2 fruit fly cellular contexts compared by ENCODE assay signal in genomic region chr3R:19091749-19092264, dm6.
A peak's percentile ranks its signal among the peaks of the same experiment; 100 is the strongest.
TF ChIP-seq lines count a peak whose summit lies in the region.

No protein-coding gene starts in this region.

- TF ChIP-seq CTCF in whole organism, embryonic (GFP tag; optimal IDR thresholded peaks at IDR 0.05; lab: Kevin White, UChicago): no peak

TF ChIP-seq in whole organism, adult, 20 proteins besides CTCF, POLR2A, EP300 and RAD21:
- no peak for TF ChIP-seq CG1620 (GFP tag; optimal IDR thresholded peaks at IDR 0.05; lab: Kevin White, UChicago)
- TF ChIP-seq CG33017 (tag; optimal IDR thresholded peaks at IDR 0.05; lab: Kevin White, UChicago): no peak
- TF ChIP-seq Clk (GFP tag; optimal IDR thresholded peaks at IDR 0.05; lab: Kevin White, UChicago): no peak
- no peak for TF ChIP-seq cnc (optimal IDR thresholded peaks at IDR 0.05; lab: Kevin White, UChicago)
- TF ChIP-seq Mnt (GFP tag; optimal IDR thresholded peaks at IDR 0.05; lab: Kevin White, UChicago): no peak
- no peak for TF ChIP-seq bab1 (GFP tag; optimal IDR thresholded peaks at IDR 0.05; lab: Kevin White, UChicago)
- peak; percentile 34 for TF ChIP-seq CG11617 (GFP tag; optimal IDR thresholded peaks at IDR 0.05; lab: Kevin White, UChicago)
- TF ChIP-seq ovo (GFP tag; optimal IDR thresholded peaks at IDR 0.05; lab: Kevin White, UChicago): no peak

TF ChIP-seq in whole organism, embryonic, 481 proteins besides CTCF, POLR2A, EP300 and RAD21:
- no peak for TF ChIP-seq CG8944 (GFP tag; optimal IDR thresholded peaks at IDR 0.05; lab: Kevin White, UChicago)
- peak; percentile 38 for TF ChIP-seq abd-A (tag; optimal IDR thresholded peaks at IDR 0.05; lab: Kevin White, UChicago)
- no peak for TF ChIP-seq CG17385 (GFP tag; optimal IDR thresholded peaks at IDR 0.05; lab: Kevin White, UChicago)
- TF ChIP-seq trh (GFP tag; optimal IDR thresholded peaks at IDR 0.05; lab: Kevin White, UChicago): no peak
- TF ChIP-seq cg (GFP tag; optimal IDR thresholded peaks at IDR 0.05; lab: Kevin White, UChicago): peak; percentile 42
- TF ChIP-seq CG8765 (GFP tag; IDR thresholded peaks at IDR 0.05; lab: Robert Waterston, UW): no peak
- no peak for TF ChIP-seq CG3995 (GFP tag; optimal IDR thresholded peaks at IDR 0.05; lab: Kevin White, UChicago)
- peak; percentile 86 for TF ChIP-seq sr (GFP tag; IDR thresholded peaks at IDR 0.05; lab: Robert Waterston, UW)
- no peak for TF ChIP-seq Scr (GFP tag; IDR thresholded peaks at IDR 0.05; lab: Robert Waterston, UW; ENCODE audit: partially characterized antibody)
- TF ChIP-seq ci (GFP tag; IDR thresholded peaks at IDR 0.05; lab: Robert Waterston, UW): 0 out of 3 replicates have a peak, but pooled peaks have one; percentile 57
- TF ChIP-seq CG1603 (tag; optimal IDR thresholded peaks at IDR 0.05; lab: Kevin White, UChicago): no peak
- no peak for TF ChIP-seq Max (GFP tag; optimal IDR thresholded peaks at IDR 0.05; lab: Kevin White, UChicago)
- no peak for TF ChIP-seq CG12391 (tag; optimal IDR thresholded peaks at IDR 0.05; lab: Kevin White, UChicago)
- TF ChIP-seq NC2α (GFP tag; optimal IDR thresholded peaks at IDR 0.05; lab: Kevin White, UChicago): no peak
- no peak for TF ChIP-seq CG7987 (GFP tag; optimal IDR thresholded peaks at IDR 0.05; lab: Kevin White, UChicago)
- TF ChIP-seq bbx (GFP tag; IDR thresholded peaks at IDR 0.05; lab: Robert Waterston, UW; ENCODE audit: partially characterized antibody): no peak
- no peak for TF ChIP-seq CG10654 (GFP tag; optimal IDR thresholded peaks at IDR 0.05; lab: Kevin White, UChicago)
- no peak for TF ChIP-seq dmrt99B (tag; optimal IDR thresholded peaks at IDR 0.05; lab: Kevin White, UChicago)
- peak; percentile 95 for TF ChIP-seq Blimp-1 (GFP tag; optimal IDR thresholded peaks at IDR 0.05; lab: Kevin White, UChicago)
- peak; percentile 83 for TF ChIP-seq kni (GFP tag; optimal IDR thresholded peaks at IDR 0.05; lab: Kevin White, UChicago)
- TF ChIP-seq CG7839 (tag; optimal IDR thresholded peaks at IDR 0.05; lab: Kevin White, UChicago): no peak
- no peak for TF ChIP-seq CHES-1-like (GFP tag; optimal IDR thresholded peaks at IDR 0.05; lab: Kevin White, UChicago)
- no peak for TF ChIP-seq Doc2 (GFP tag; IDR thresholded peaks at IDR 0.05; lab: Robert Waterston, UW)
- TF ChIP-seq slou (GFP tag; optimal IDR thresholded peaks at IDR 0.05; lab: Kevin White, UChicago): no peak
- peak; percentile 13 for TF ChIP-seq CG12769 (tag; optimal IDR thresholded peaks at IDR 0.05; lab: Kevin White, UChicago)
- no peak for TF ChIP-seq CG3407 (GFP tag; optimal IDR thresholded peaks at IDR 0.05; lab: Kevin White, UChicago)
- TF ChIP-seq tup (GFP tag; optimal IDR thresholded peaks at IDR 0.05; lab: Kevin White, UChicago): no peak
- no peak for TF ChIP-seq Sry-δ (GFP tag; optimal IDR thresholded peaks at IDR 0.05; lab: Kevin White, UChicago)
- no peak for TF ChIP-seq CG10321 (GFP tag; IDR thresholded peaks at IDR 0.05; lab: Robert Waterston, UW)
- TF ChIP-seq tio (GFP tag; optimal IDR thresholded peaks at IDR 0.05; lab: Kevin White, UChicago): no peak
- TF ChIP-seq ato (GFP tag; IDR thresholded peaks at IDR 0.05; lab: Robert Waterston, UW; ENCODE audit: partially characterized antibody): no peak
- no peak for TF ChIP-seq CG16863 (GFP tag; optimal IDR thresholded peaks at IDR 0.05; lab: Kevin White, UChicago)
- TF ChIP-seq Hsf (GFP tag; optimal IDR thresholded peaks at IDR 0.05; lab: Kevin White, UChicago): no peak
- TF ChIP-seq tna (GFP tag; IDR thresholded peaks at IDR 0.05; lab: Robert Waterston, UW; ENCODE audit: partially characterized antibody): no peak
- no peak for TF ChIP-seq sob (GFP tag; IDR thresholded peaks at IDR 0.05; lab: Robert Waterston, UW)
- TF ChIP-seq CG32767 (GFP tag; IDR thresholded peaks at IDR 0.05; lab: Robert Waterston, UW): no peak
- TF ChIP-seq D19A (tag; optimal IDR thresholded peaks at IDR 0.05; lab: Kevin White, UChicago): no peak
- no peak for TF ChIP-seq Adf1 (GFP tag; IDR thresholded peaks at IDR 0.05; lab: Robert Waterston, UW)
- no peak for TF ChIP-seq CG7963 (GFP tag; IDR thresholded peaks at IDR 0.05; lab: Robert Waterston, UW; ENCODE audit: partially characterized antibody)
- no peak for TF ChIP-seq cato (GFP tag; optimal IDR thresholded peaks at IDR 0.05; lab: Kevin White, UChicago; ENCODE audit: borderline replicate concordance)
- TF ChIP-seq Hr78 (GFP tag; optimal IDR thresholded peaks at IDR 0.05; lab: Kevin White, UChicago): no peak
- TF ChIP-seq nerfin-1 (tag; optimal IDR thresholded peaks at IDR 0.05; lab: Kevin White, UChicago): no peak
- TF ChIP-seq scrt (GFP tag; optimal IDR thresholded peaks at IDR 0.05; lab: Kevin White, UChicago): no peak
- TF ChIP-seq disco-r (GFP tag; optimal IDR thresholded peaks at IDR 0.05; lab: Kevin White, UChicago): no peak
- no peak for TF ChIP-seq hth (optimal IDR thresholded peaks at IDR 0.05; lab: Kevin White, UChicago)
- no peak for TF ChIP-seq prd (optimal IDR thresholded peaks at IDR 0.05; lab: Kevin White, UChicago)
- no peak for TF ChIP-seq prd (GFP tag; IDR thresholded peaks at IDR 0.05; lab: Robert Waterston, UW)
- no peak for TF ChIP-seq ken (GFP tag; IDR thresholded peaks at IDR 0.05; lab: Robert Waterston, UW)
- no peak for TF ChIP-seq CG5953 (GFP tag; IDR thresholded peaks at IDR 0.05; lab: Robert Waterston, UW)
- TF ChIP-seq CG13894 (tag; optimal IDR thresholded peaks at IDR 0.05; lab: Kevin White, UChicago): no peak
- TF ChIP-seq vfl (GFP tag; optimal IDR thresholded peaks at IDR 0.05; lab: Kevin White, UChicago): no peak
- no peak for TF ChIP-seq sna (GFP tag; IDR thresholded peaks at IDR 0.05; lab: Robert Waterston, UW; ENCODE audit: partially characterized antibody)
- TF ChIP-seq jigr1 (GFP tag; IDR thresholded peaks at IDR 0.05; lab: Robert Waterston, UW): no peak
- TF ChIP-seq vvl (GFP tag; IDR thresholded peaks at IDR 0.05; lab: Robert Waterston, UW): peak; percentile 55; the same call in 1 of the 2 replicates
- TF ChIP-seq Oaz (GFP tag; IDR thresholded peaks at IDR 0.05; lab: Robert Waterston, UW): no peak
- no peak for TF ChIP-seq vnd (GFP tag; IDR thresholded peaks at IDR 0.05; lab: Robert Waterston, UW; ENCODE audit: partially characterized antibody)
- TF ChIP-seq CG13287 (GFP tag; IDR thresholded peaks at IDR 0.05; lab: Robert Waterston, UW; ENCODE audit: partially characterized antibody): no peak
- peak; percentile 91 for TF ChIP-seq sd (tag; optimal IDR thresholded peaks at IDR 0.05; lab: Kevin White, UChicago)
- no peak for TF ChIP-seq Spps (tag; optimal IDR thresholded peaks at IDR 0.05; lab: Kevin White, UChicago)
- no peak for TF ChIP-seq CoRest (tag; optimal IDR thresholded peaks at IDR 0.05; lab: Kevin White, UChicago)
- TF ChIP-seq al (GFP tag; IDR thresholded peaks at IDR 0.05; lab: Robert Waterston, UW): no peak
- TF ChIP-seq CG31388 (GFP tag; optimal IDR thresholded peaks at IDR 0.05; lab: Kevin White, UChicago): no peak
- TF ChIP-seq insv (GFP tag; optimal IDR thresholded peaks at IDR 0.05; lab: Kevin White, UChicago): no peak
- no peak for TF ChIP-seq zf30C (GFP tag; optimal IDR thresholded peaks at IDR 0.05; lab: Kevin White, UChicago)
- no peak for TF ChIP-seq lbe (GFP tag; optimal IDR thresholded peaks at IDR 0.05; lab: Kevin White, UChicago)
- peak in 1 of 2 experiments; percentile 40 for TF ChIP-seq Pdp1 (GFP tag; optimal IDR thresholded peaks at IDR 0.05; lab: Kevin White, UChicago)
- peak in 1 of 2 experiments; percentile 72 for TF ChIP-seq eve (GFP tag; optimal IDR thresholded peaks at IDR 0.05; lab: Kevin White, UChicago)
- no peak for TF ChIP-seq sug (tag; optimal IDR thresholded peaks at IDR 0.05; lab: Kevin White, UChicago)
- TF ChIP-seq D19B (GFP tag; optimal IDR thresholded peaks at IDR 0.05; lab: Kevin White, UChicago): no peak
- no peak for TF ChIP-seq Side (GFP tag; optimal IDR thresholded peaks at IDR 0.05; lab: Kevin White, UChicago)
- TF ChIP-seq Gug (GFP tag; IDR thresholded peaks at IDR 0.05; lab: Robert Waterston, UW): no peak
- peak; percentile 48 for TF ChIP-seq sens (GFP tag; lab: Kevin White, UChicago)
- no peak for TF ChIP-seq pho (GFP tag; optimal IDR thresholded peaks at IDR 0.05; lab: Kevin White, UChicago)
- no peak for TF ChIP-seq Bdp1 (GFP tag; optimal IDR thresholded peaks at IDR 0.05; lab: Kevin White, UChicago)
